Fruit fly (Drosophila melanogaster) whole organism, wandering third instar larva: ENCODE measurements around the gene mthl5.

Source experiments
- CrebA ChIP-seq: fragments of 200-800 bp; sonication (Bioruptor generic); optimal IDR thresholded peaks from 2 replicates; lab custom pipeline; 2016; ENCODE audit warnings: missing biosample characterization, mild to moderate bottlenecking, missing genetic modification characterization, borderline replicate concordance
- Dfd ChIP-seq: fragments of >200 bp; optimal IDR thresholded peaks from 2 replicates; lab custom pipeline; 2017; ENCODE audit warnings: missing biosample characterization, missing genetic modification characterization
- Dif ChIP-seq: fragments of 200-275, 200-300 bp; sonication (Bioruptor generic); optimal IDR thresholded peaks from 2 replicates; lab custom pipeline; 2018; ENCODE audit warnings: missing biosample characterization, missing genetic modification characterization; ENCODE audit not compliant: partially characterized antibody
- Hr78 ChIP-seq: fragments of >200 bp; optimal IDR thresholded peaks from 2 replicates; lab custom pipeline; 2017; ENCODE audit warnings: missing biosample characterization, missing genetic modification characterization
- dl ChIP-seq, 2 experiments: fragments of 175-275, 200-275 bp in 1 of 2; fragments of 200-275 bp in 1 of 2; sonication (Bioruptor generic); optimal IDR thresholded peaks; lab custom pipeline; 2018; ENCODE audit warnings: mild to moderate bottlenecking in 2 of 2, missing biosample characterization in 2 of 2, missing genetic modification characterization in 2 of 2, moderate library complexity in 2 of 2; ENCODE audit not compliant: partially characterized antibody in 2 of 2, insufficient read depth in 1 of 2
- foxo ChIP-seq, 2 experiments: fragments of 200-800 bp; sonication (Bioruptor generic); optimal IDR thresholded peaks; 2 replicates in 1 of 2; 3 replicates in 1 of 2; lab custom pipeline; 2016 to 2017; ENCODE audit warnings: missing biosample characterization in 2 of 2, missing genetic modification characterization in 2 of 2
- lola ChIP-seq: fragments of >200 bp; optimal IDR thresholded peaks from 2 replicates; lab custom pipeline; 2017; ENCODE audit warnings: missing biosample characterization, missing genetic modification characterization
- psq ChIP-seq: fragments of 200-800 bp; sonication (Bioruptor generic); optimal IDR thresholded peaks from 3 replicates; lab custom pipeline; 2017; ENCODE audit warnings: missing biosample characterization, mild to moderate bottlenecking, missing genetic modification characterization, moderate library complexity
- usp ChIP-seq: fragments of >200 bp; optimal IDR thresholded peaks from 2 replicates; lab custom pipeline; 2017; ENCODE audit warnings: missing biosample characterization, missing genetic modification characterization
- woc ChIP-seq: sonication (Bioruptor generic); optimal IDR thresholded peaks from 2 replicates; lab custom pipeline; 2016; ENCODE audit warnings: missing biosample characterization, mild to moderate bottlenecking, missing genetic modification characterization

DNA sequence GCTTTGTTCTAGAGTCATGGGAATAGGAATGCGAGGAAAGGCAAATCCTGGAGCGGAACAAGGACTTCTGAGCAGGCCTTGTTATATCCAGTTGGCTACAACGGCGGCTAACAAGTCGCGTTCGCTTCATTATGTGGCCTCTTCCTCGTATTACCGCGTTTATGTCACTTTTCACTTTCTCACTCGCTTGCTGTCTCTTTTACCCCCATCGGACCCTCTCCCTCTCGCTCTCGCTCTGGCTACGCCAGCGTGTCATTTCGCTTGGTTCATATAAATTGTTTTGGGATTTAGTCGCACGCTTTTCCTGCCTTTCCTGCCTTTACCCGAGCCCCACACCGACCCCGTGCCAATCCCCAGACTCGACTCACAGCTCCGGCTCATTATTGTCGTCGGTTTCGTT is 30.7 kb downstream of the mthl5 start:
- no peak for TF ChIP-seq usp (GFP tag; lab: Kevin White, UChicago)
- no peak for TF ChIP-seq psq (GFP tag; lab: Kevin White, UChicago)
- no peak for TF ChIP-seq CrebA (GFP tag; lab: Kevin White, UChicago)
- TF ChIP-seq woc (GFP tag; lab: Kevin White, UChicago) = no peak
- TF ChIP-seq foxo (GFP tag; optimal IDR thresholded peaks at IDR 0.05; lab: Kevin White, UChicago) = no peak
- no peak for TF ChIP-seq Dfd (GFP tag; lab: Kevin White, UChicago)
- no peak for TF ChIP-seq Hr78
- TF ChIP-seq dl (GFP tag; optimal IDR thresholded peaks at IDR 0.05; lab: Kevin White, UChicago; ENCODE audit: insufficient read depth in 1 of 2, partially characterized antibody in 2 of 2) = no peak
- TF ChIP-seq lola (GFP tag; lab: Kevin White, UChicago) = no peak
- TF ChIP-seq Dif (GFP tag; lab: Kevin White, UChicago) = no peak
